Worm (Caenorhabditis elegans): ENCODE measurements around the gene apx-1.

- TF ChIP-seq jun-1 (tag; optimal IDR thresholded peaks at IDR 0.05) = no peak
- no peak for TF ChIP-seq lin-15B (tag; optimal IDR thresholded peaks at IDR 0.05)
- no peak for TF ChIP-seq ceh-16 (tag; optimal IDR thresholded peaks at IDR 0.05)
Measured at ce11 chrV:3247515-3247914, 37.5 kb downstream of the apx-1 start, which contains the start of gene srj-8.
